Fruit fly (Drosophila melanogaster): ENCODE data around the gene inaF-B.
"Not testable (repeated sequence)": the region's sequence is repeated elsewhere in the genome, so short reads cannot be mapped to it uniquely, and the experiment has no call there.

The inaF-B gene

dm6 chrX:11732670-11733069 lies at the start of gene inaF-B:
inaF-B (minus strand) TSS chrX:11732770.
- TF ChIP-seq ttk (optimal IDR thresholded peaks at IDR 0.05) (no peak), psq (optimal IDR thresholded peaks at IDR 0.05) (no peak), Sin3A (optimal IDR thresholded peaks at IDR 0.05) (no peak), h (optimal IDR thresholded peaks at IDR 0.05) (no peak), Myc (optimal IDR thresholded peaks at IDR 0.05) (no peak), insv (optimal IDR thresholded peaks at IDR 0.05) (no peak)

- TF ChIP-seq Myc (optimal IDR thresholded peaks at IDR 0.05) (no peak), h (optimal IDR thresholded peaks at IDR 0.05) (no peak), Sin3A (optimal IDR thresholded peaks at IDR 0.05) (no peak), psq (optimal IDR thresholded peaks at IDR 0.05) (no peak), insv (optimal IDR thresholded peaks at IDR 0.05) (no peak), ttk (optimal IDR thresholded peaks at IDR 0.05) (no peak)
Observed at dm6 chrX:11778734-11779220, 46.2 kb upstream of the inaF-B start, which contains the start of gene dy. dy (minus strand) TSS chrX:11778784.

dm6 chrX:11775987-11776587 lies 43.5 kb upstream of the inaF-B start:
- TF ChIP-seq ttk (optimal IDR thresholded peaks at IDR 0.05) (no peak), insv (optimal IDR thresholded peaks at IDR 0.05) (no peak), Sin3A (optimal IDR thresholded peaks at IDR 0.05) (no peak), psq (optimal IDR thresholded peaks at IDR 0.05) (no peak), h (optimal IDR thresholded peaks at IDR 0.05) (no peak)

dm6 chrX:11769435-11769834 lies 36.9 kb upstream of the inaF-B start:
- TF ChIP-seq ttk (optimal IDR thresholded peaks at IDR 0.05): no peak
- no peak for TF ChIP-seq h (optimal IDR thresholded peaks at IDR 0.05)
- TF ChIP-seq psq (optimal IDR thresholded peaks at IDR 0.05): no peak
- no peak for TF ChIP-seq Myc (optimal IDR thresholded peaks at IDR 0.05)
- TF ChIP-seq insv (optimal IDR thresholded peaks at IDR 0.05): no peak
- no peak for TF ChIP-seq Sin3A (optimal IDR thresholded peaks at IDR 0.05)

- no peak for TF ChIP-seq ttk (optimal IDR thresholded peaks at IDR 0.05)
- TF ChIP-seq insv (optimal IDR thresholded peaks at IDR 0.05): no peak
- TF ChIP-seq Sin3A (optimal IDR thresholded peaks at IDR 0.05): no peak
- no peak for TF ChIP-seq Myc (optimal IDR thresholded peaks at IDR 0.05)
- TF ChIP-seq h (optimal IDR thresholded peaks at IDR 0.05): no peak
- TF ChIP-seq psq (optimal IDR thresholded peaks at IDR 0.05): no peak
Observed at dm6 chrX:11764540-11765136, 32.1 kb upstream of the inaF-B start, which contains the start of gene CG9360. CG9360 (minus strand) TSS chrX:11764590.

dm6 chrX:11756892-11757291 lies 24.3 kb upstream of the inaF-B start:
- TF ChIP-seq insv (optimal IDR thresholded peaks at IDR 0.05): no peak
- no peak for TF ChIP-seq h (optimal IDR thresholded peaks at IDR 0.05)
- no peak for TF ChIP-seq Sin3A (optimal IDR thresholded peaks at IDR 0.05)
- TF ChIP-seq Myc (optimal IDR thresholded peaks at IDR 0.05): no peak
- TF ChIP-seq ttk (optimal IDR thresholded peaks at IDR 0.05): no peak
- no peak for TF ChIP-seq psq (optimal IDR thresholded peaks at IDR 0.05)

- not testable (repeated sequence) for TF ChIP-seq psq, h, ttk (optimal IDR thresholded peaks at IDR 0.05)
Observed at dm6 chrX:11753973-11754372, 21.4 kb upstream of the inaF-B start, which contains the start of gene m. m (plus strand) TSS chrX:11754273.

dm6 chrX:11736421-11736820 lies 3.9 kb upstream of the inaF-B start:
- TF ChIP-seq Myc (optimal IDR thresholded peaks at IDR 0.05): no peak
- TF ChIP-seq insv (optimal IDR thresholded peaks at IDR 0.05): no peak
- TF ChIP-seq Sin3A (optimal IDR thresholded peaks at IDR 0.05): no peak
- no peak for TF ChIP-seq ttk (optimal IDR thresholded peaks at IDR 0.05)
- no peak for TF ChIP-seq h (optimal IDR thresholded peaks at IDR 0.05)
- no peak for TF ChIP-seq psq (optimal IDR thresholded peaks at IDR 0.05)

dm6 chrX:11733795-11734194 lies 1.2 kb upstream of the inaF-B start, which contains the start of gene inaF-A:
inaF-A (minus strand) TSS chrX:11733895.
- TF ChIP-seq psq (optimal IDR thresholded peaks at IDR 0.05): no peak
- TF ChIP-seq ttk (optimal IDR thresholded peaks at IDR 0.05): no peak
- no peak for TF ChIP-seq h (optimal IDR thresholded peaks at IDR 0.05)
- no peak for TF ChIP-seq Myc (optimal IDR thresholded peaks at IDR 0.05)
- TF ChIP-seq insv (optimal IDR thresholded peaks at IDR 0.05): no peak
- no peak for TF ChIP-seq Sin3A (optimal IDR thresholded peaks at IDR 0.05)

- no peak for TF ChIP-seq psq (optimal IDR thresholded peaks at IDR 0.05)
- TF ChIP-seq ttk (optimal IDR thresholded peaks at IDR 0.05): no peak
- no peak for TF ChIP-seq Sin3A (optimal IDR thresholded peaks at IDR 0.05)
- no peak for TF ChIP-seq Myc (optimal IDR thresholded peaks at IDR 0.05)
- TF ChIP-seq h (optimal IDR thresholded peaks at IDR 0.05): no peak
- no peak for TF ChIP-seq insv (optimal IDR thresholded peaks at IDR 0.05)
Observed at dm6 chrX:11731665-11732064, 905 bp downstream of the inaF-B start, which contains the start of gene inaF-C. inaF-C (minus strand) TSS chrX:11731765.

- no peak for TF ChIP-seq Sin3A (optimal IDR thresholded peaks at IDR 0.05)
- no peak for TF ChIP-seq insv (optimal IDR thresholded peaks at IDR 0.05)
- TF ChIP-seq h (optimal IDR thresholded peaks at IDR 0.05): no peak
- TF ChIP-seq Myc (optimal IDR thresholded peaks at IDR 0.05): no peak
- TF ChIP-seq psq (optimal IDR thresholded peaks at IDR 0.05): no peak
- no peak for TF ChIP-seq ttk (optimal IDR thresholded peaks at IDR 0.05)
Observed at dm6 chrX:11729993-11730392, 2.6 kb downstream of the inaF-B start.

- TF ChIP-seq psq (optimal IDR thresholded peaks at IDR 0.05): no peak
- no peak for TF ChIP-seq insv (optimal IDR thresholded peaks at IDR 0.05)
- TF ChIP-seq Sin3A (optimal IDR thresholded peaks at IDR 0.05): no peak
- TF ChIP-seq h (optimal IDR thresholded peaks at IDR 0.05): no peak
- no peak for TF ChIP-seq Myc (optimal IDR thresholded peaks at IDR 0.05)
- TF ChIP-seq ttk (optimal IDR thresholded peaks at IDR 0.05): no peak
Observed at dm6 chrX:11728999-11729398, 3.6 kb downstream of the inaF-B start, which contains the start of gene inaF-D. inaF-D (minus strand) TSS chrX:11729099.

All from Kc167 (cell line).